Fruit fly (Drosophila melanogaster) whole organism, embryonic: ENCODE results near the gene CSN6.

Source experiments
- Ada2b ChIP-seq: fragments of 200-800 bp; sonication (Bioruptor generic); IDR thresholded peaks from 2 replicates; pipeline ENCODE4 v1.3.6; 2022; ENCODE audit warnings: missing biosample characterization, missing genetic modification characterization
- Adf1 ChIP-seq: fragments of 200-800 bp; sonication (Bioruptor generic); IDR thresholded peaks from 2 replicates; pipeline ENCODE4 v1.3.6; 2022; ENCODE audit warnings: missing biosample characterization, missing genetic modification characterization
- CG1024 ChIP-seq: fragments of 200-800 bp; sonication (Bioruptor generic); IDR thresholded peaks from 2 replicates; pipeline ENCODE4 v1.3.6; 2022; ENCODE audit warnings: missing biosample characterization, missing genetic modification characterization
- CG11695 ChIP-seq: fragments of 200-800 bp; sonication (Bioruptor generic); IDR thresholded peaks from 3 replicates; pipeline ENCODE4 v1.3.6; 2022; ENCODE audit warnings: missing biosample characterization, missing genetic modification characterization
- CG14050 ChIP-seq: fragments of 200-800 bp; sonication (Bioruptor generic); IDR thresholded peaks from 3 replicates; pipeline ENCODE4 v1.3.6; 2022; ENCODE audit warnings: missing biosample characterization, missing genetic modification characterization
- CG14667 ChIP-seq: fragments of 200-800 bp; sonication (Bioruptor generic); IDR thresholded peaks from 2 replicates; pipeline ENCODE4 v1.3.6; 2022; ENCODE audit warnings: missing biosample characterization, missing genetic modification characterization
- CG1603 ChIP-seq: fragments of 200-800 bp; sonication (Bioruptor generic); optimal IDR thresholded peaks from 2 replicates; lab custom pipeline; 2019; ENCODE audit warnings: missing biosample characterization, mild to moderate bottlenecking, missing genetic modification characterization, moderate library complexity
- CG16815 ChIP-seq: fragments of 200-800 bp; sonication (Bioruptor generic); optimal IDR thresholded peaks from 3 replicates; lab custom pipeline; 2017; ENCODE audit warnings: missing biosample characterization, mild to moderate bottlenecking, missing genetic modification characterization
- CG17612 ChIP-seq: fragments of 200-800 bp; sonication (Bioruptor generic); IDR thresholded peaks from 2 replicates; pipeline ENCODE4 v1.3.6; 2022; ENCODE audit warnings: missing biosample characterization, missing genetic modification characterization
- CG18011 ChIP-seq: fragments of 200-800 bp; sonication (Bioruptor generic); optimal IDR thresholded peaks from 2 replicates; lab custom pipeline; 2017; ENCODE audit warnings: missing biosample characterization, missing genetic modification characterization, mild to moderate bottlenecking, moderate library complexity, missing genotype
- CG2129 ChIP-seq: fragments of 200-800 bp; sonication (Bioruptor generic); IDR thresholded peaks from 2 replicates; pipeline ENCODE4 v1.3.6; 2022; ENCODE audit warnings: missing biosample characterization, missing genetic modification characterization; ENCODE audit not compliant: partially characterized antibody
- CG3995 ChIP-seq: fragments of 200-800 bp; sonication (Bioruptor generic); optimal IDR thresholded peaks from 3 replicates; lab custom pipeline; 2016; ENCODE audit warnings: missing biosample characterization, missing genetic modification characterization
- CG4282 ChIP-seq: fragments of 200-800 bp; sonication (Bioruptor generic); optimal IDR thresholded peaks from 2 replicates; lab custom pipeline; 2016; ENCODE audit warnings: missing biosample characterization, missing genetic modification characterization
- CG4707 ChIP-seq: fragments of 200-800 bp; sonication (Bioruptor generic); optimal IDR thresholded peaks from 2 replicates; lab custom pipeline; 2018; ENCODE audit warnings: missing biosample characterization, mild to moderate bottlenecking, missing genetic modification characterization, moderate library complexity
- CG6175 ChIP-seq: fragments of 200-800 bp; sonication (Bioruptor generic); IDR thresholded peaks from 3 replicates; pipeline ENCODE4 v1.3.6; 2022; ENCODE audit warnings: missing biosample characterization, missing genetic modification characterization
- CG8290 ChIP-seq, 3 experiments: fragments of 200-800 bp; sonication (Bioruptor generic); optimal IDR thresholded peaks; 2 replicates each; lab custom pipeline; 2016 to 2019; ENCODE audit warnings: missing biosample characterization in 3 of 3, missing genetic modification characterization in 3 of 3, mild to moderate bottlenecking in 2 of 3, moderate library complexity in 1 of 3
- Camta ChIP-seq: fragments of 200-800 bp; sonication (Bioruptor generic); optimal IDR thresholded peaks from 2 replicates; lab custom pipeline; 2016; ENCODE audit warnings: missing biosample characterization, missing genetic modification characterization
- Dad ChIP-seq: fragments of 200-800 bp; sonication (Bioruptor generic); optimal IDR thresholded peaks from 3 replicates; lab custom pipeline; 2016; ENCODE audit warnings: missing biosample characterization, missing genetic modification characterization
- Dip3 ChIP-seq: fragments of 200-800 bp; sonication (Bioruptor generic); optimal IDR thresholded peaks from 3 replicates; lab custom pipeline; 2016; ENCODE audit warnings: missing biosample characterization, missing genetic modification characterization
- Fer1 ChIP-seq: fragments of 200-800 bp; sonication (Bioruptor generic); optimal IDR thresholded peaks from 2 replicates; lab custom pipeline; 2017; ENCODE audit warnings: missing biosample characterization, mild to moderate bottlenecking, missing genetic modification characterization
- HLH54F ChIP-seq: fragments of 200-800 bp; sonication (Bioruptor generic); optimal IDR thresholded peaks from 3 replicates; lab custom pipeline; 2016; ENCODE audit warnings: missing biosample characterization, missing genetic modification characterization
- Hand ChIP-seq: fragments of 200-800 bp; sonication (Bioruptor generic); optimal IDR thresholded peaks from 2 replicates; lab custom pipeline; 2017; ENCODE audit warnings: mild to moderate bottlenecking, missing biosample characterization, missing genetic modification reagents, missing genetic modification characterization
- HmgD ChIP-seq: fragments of 200-800 bp; sonication (Bioruptor generic); optimal IDR thresholded peaks from 3 replicates; lab custom pipeline; 2016; ENCODE audit warnings: missing biosample characterization, missing genetic modification characterization
- HmgZ ChIP-seq: fragments of 200-800 bp; sonication (Bioruptor generic); optimal IDR thresholded peaks from 2 replicates; lab custom pipeline; 2018; ENCODE audit warnings: missing biosample characterization, mild to moderate bottlenecking, missing genetic modification characterization
- Kr ChIP-seq: fragments of 200-800 bp; sonication (Bioruptor generic); optimal IDR thresholded peaks from 2 replicates; lab custom pipeline; 2017; ENCODE audit warnings: missing biosample characterization, mild to moderate bottlenecking, missing genetic modification characterization
- NfI ChIP-seq: fragments of 200-800 bp; sonication (Bioruptor generic); optimal IDR thresholded peaks from 3 replicates; lab custom pipeline; 2018; ENCODE audit warnings: missing biosample characterization, mild to moderate bottlenecking, missing genetic modification characterization, moderate library complexity
- Poxn ChIP-seq: fragments of 200-800 bp; sonication (Bioruptor generic); IDR thresholded peaks from 2 replicates; pipeline ENCODE4 v1.3.6; 2022; ENCODE audit warnings: missing biosample characterization, missing genetic modification characterization
- Xrp1 ChIP-seq: fragments of 200-800 bp; sonication (Bioruptor generic); IDR thresholded peaks from 2 replicates; pipeline ENCODE4 v1.3.6; 2022; ENCODE audit warnings: missing biosample characterization, missing genetic modification characterization
- cad ChIP-seq: fragments of >200 bp; optimal IDR thresholded peaks from 2 replicates; lab custom pipeline; 2017; ENCODE audit warnings: missing biosample characterization, missing genetic modification characterization
- cas ChIP-seq: fragments of 200-800 bp; sonication (Bioruptor generic); IDR thresholded peaks from 2 replicates; pipeline ENCODE4 v1.3.6; 2022; ENCODE audit warnings: missing biosample characterization, missing genetic modification characterization
- chn ChIP-seq: fragments of 200-800 bp; sonication (Bioruptor generic); optimal IDR thresholded peaks from 2 replicates; lab custom pipeline; 2016; ENCODE audit warnings: missing biosample characterization, missing genetic modification characterization
- dati ChIP-seq: fragments of 200-800 bp; sonication (Bioruptor generic); IDR thresholded peaks from 2 replicates; pipeline ENCODE4 v1.3.6; 2022; ENCODE audit warnings: missing biosample characterization, missing genetic modification characterization
- disco-r ChIP-seq: fragments of 200-800 bp; sonication (Bioruptor generic); optimal IDR thresholded peaks from 2 replicates; lab custom pipeline; 2016; ENCODE audit warnings: missing biosample characterization, missing genetic modification characterization
- esg ChIP-seq: fragments of 200-800 bp; sonication (Bioruptor generic); conservative IDR thresholded peaks from 2 replicates; pipeline ENCODE4 v1.3.6; 2022; ENCODE audit warnings: missing biosample characterization, missing genetic modification characterization
- eve ChIP-seq, 2 experiments: fragments of >200 bp; optimal IDR thresholded peaks; 2 replicates each; lab custom pipeline; 2017; ENCODE audit warnings: missing biosample characterization in 2 of 2, missing genetic modification characterization in 2 of 2
- exex ChIP-seq: fragments of 200-800 bp; sonication (Bioruptor generic); optimal IDR thresholded peaks from 4 replicates; lab custom pipeline; 2018; ENCODE audit warnings: missing biosample characterization, mild to moderate bottlenecking, missing genetic modification characterization, moderate library complexity
- gce ChIP-seq: fragments of 200-800 bp; sonication (Bioruptor generic); IDR thresholded peaks from 3 replicates; pipeline ENCODE4 v1.3.6; 2022; ENCODE audit warnings: missing biosample characterization, missing genetic modification characterization
- grn ChIP-seq: fragments of 200-800 bp; sonication (Bioruptor generic); optimal IDR thresholded peaks from 3 replicates; lab custom pipeline; 2017; ENCODE audit warnings: missing biosample characterization, missing genetic modification characterization
- gsb-n ChIP-seq: fragments of 200-800 bp; sonication (Bioruptor generic); optimal IDR thresholded peaks from 3 replicates; lab custom pipeline; 2018; ENCODE audit warnings: missing biosample characterization, mild to moderate bottlenecking, missing genetic modification characterization
- hth ChIP-seq: fragments of >200 bp; optimal IDR thresholded peaks from 2 replicates; lab custom pipeline; 2017; ENCODE audit warnings: inconsistent platforms
- jing ChIP-seq: fragments of 200-800 bp; sonication (Bioruptor generic); optimal IDR thresholded peaks from 2 replicates; lab custom pipeline; 2018; ENCODE audit warnings: missing biosample characterization, mild to moderate bottlenecking, missing genetic modification characterization
- kni ChIP-seq: fragments of 200-800 bp; sonication (Bioruptor generic); optimal IDR thresholded peaks from 3 replicates; lab custom pipeline; 2017; ENCODE audit warnings: mild to moderate bottlenecking, missing biosample characterization, missing genetic modification reagents, missing genetic modification characterization
- luna ChIP-seq: fragments of 200-800 bp; sonication (Bioruptor generic); optimal IDR thresholded peaks from 2 replicates; lab custom pipeline; 2016; ENCODE audit warnings: missing biosample characterization, missing genetic modification characterization
- oc ChIP-seq: fragments of 200-800 bp; sonication (Bioruptor generic); optimal IDR thresholded peaks from 2 replicates; lab custom pipeline; 2018; ENCODE audit warnings: missing biosample characterization, mild to moderate bottlenecking, missing genetic modification characterization, moderate library complexity
- pros ChIP-seq: fragments of 200-800 bp; sonication (Bioruptor generic); optimal IDR thresholded peaks from 3 replicates; lab custom pipeline; 2019; ENCODE audit warnings: missing biosample characterization, mild to moderate bottlenecking, missing genetic modification characterization, moderate library complexity
- sens ChIP-seq: fragments of 200-800 bp; sonication (Bioruptor generic); peaks from one replicate; lab custom pipeline; 2016; ENCODE audit warnings: missing biosample characterization, missing genetic modification characterization
- sqz ChIP-seq: fragments of 200-800 bp; sonication (Bioruptor generic); optimal IDR thresholded peaks from 3 replicates; lab custom pipeline; 2018; ENCODE audit warnings: missing biosample characterization, mild to moderate bottlenecking, missing genetic modification characterization
- tin ChIP-seq: fragments of 200-800 bp; sonication (Bioruptor generic); optimal IDR thresholded peaks from 3 replicates; lab custom pipeline; 2016; ENCODE audit warnings: missing biosample characterization, missing genetic modification characterization
- tll ChIP-seq, 2 experiments: fragments of 200-800 bp in 1 of 2; fragments of >200 bp in 1 of 2; sonication (Bioruptor generic) in 1 of 2; optimal IDR thresholded peaks; 2 replicates each; lab custom pipeline; 2017 to 2019; ENCODE audit warnings: missing biosample characterization in 2 of 2, missing genetic modification characterization in 2 of 2, mild to moderate bottlenecking in 1 of 2, moderate library complexity in 1 of 2
- trh ChIP-seq: fragments of 200-800 bp; sonication (Bioruptor generic); optimal IDR thresholded peaks from 2 replicates; lab custom pipeline; 2016; ENCODE audit warnings: missing biosample characterization, missing genetic modification characterization
- unpg ChIP-seq: fragments of 200-800 bp; sonication (Bioruptor generic); optimal IDR thresholded peaks from 3 replicates; lab custom pipeline; 2018; ENCODE audit warnings: missing biosample characterization, mild to moderate bottlenecking, missing genetic modification characterization, moderate library complexity

Gene CSN6

dm6 chr3R:22597344-22597954, 16.9 kb downstream of the CSN6 start (continued):
- no peak for TF ChIP-seq Hand (GFP tag; lab: Kevin White, UChicago)
- TF ChIP-seq NfI (GFP tag; lab: Kevin White, UChicago), result peak; percentile 66
- TF ChIP-seq CG4282 (GFP tag; lab: Kevin White, UChicago), result no peak
- TF ChIP-seq gce, result peak; percentile 82; the same call in 2 of the 3 replicates
- TF ChIP-seq tin (GFP tag; lab: Kevin White, UChicago), result peak; percentile 75
- no peak for TF ChIP-seq exex (tag; lab: Kevin White, UChicago)
- peak; percentile 88 for TF ChIP-seq Xrp1 (GFP tag; lab: Robert Waterston, UW)
- TF ChIP-seq CG14050 (GFP tag; lab: Robert Waterston, UW), result peak; percentile 57; the same call in 2 of the 3 replicates
- peak; percentile 67 for TF ChIP-seq CG1024 (GFP tag; lab: Robert Waterston, UW)
- no peak for TF ChIP-seq CG17612
- peak; percentile 86 for TF ChIP-seq oc (tag; lab: Kevin White, UChicago)
- no peak for TF ChIP-seq cad
- no peak for TF ChIP-seq CG2129 (GFP tag; lab: Robert Waterston, UW)
- no peak for TF ChIP-seq disco-r (GFP tag; lab: Kevin White, UChicago)
- TF ChIP-seq CG14667 (GFP tag; lab: Robert Waterston, UW), result peak; percentile 77
- no peak for TF ChIP-seq kni
- TF ChIP-seq jing (GFP tag; lab: Kevin White, UChicago), result no peak
- TF ChIP-seq eve (GFP tag; optimal IDR thresholded peaks at IDR 0.05; lab: Kevin White, UChicago), result no peak
- TF ChIP-seq sqz (GFP tag; lab: Kevin White, UChicago), result no peak
- TF ChIP-seq chn (GFP tag; lab: Kevin White, UChicago), result peak; percentile 41
- TF ChIP-seq CG8290 (GFP tag; optimal IDR thresholded peaks at IDR 0.05; lab: Kevin White, UChicago), result no peak
- TF ChIP-seq CG8290 (tag; optimal IDR thresholded peaks at IDR 0.05; lab: Kevin White, UChicago), result no peak
- TF ChIP-seq luna, result no peak
- TF ChIP-seq Poxn, result no peak
- TF ChIP-seq CG1603 (tag; lab: Kevin White, UChicago), result no peak
- no peak for TF ChIP-seq trh (GFP tag; lab: Kevin White, UChicago)
- no peak for TF ChIP-seq CG16815 (GFP tag; lab: Kevin White, UChicago)
- TF ChIP-seq CG4707, result peak; percentile 71
- TF ChIP-seq hth (lab: Kevin White, UChicago), result no peak
- peak; percentile 70 for TF ChIP-seq esg (GFP tag; lab: Robert Waterston, UW)
- TF ChIP-seq HmgZ, result no peak
- peak; percentile 79 for TF ChIP-seq Ada2b (GFP tag; lab: Robert Waterston, UW)
- TF ChIP-seq HLH54F, result peak; percentile 15
- TF ChIP-seq unpg (GFP tag; lab: Kevin White, UChicago), result no peak
- TF ChIP-seq dati (GFP tag; lab: Robert Waterston, UW), result peak; percentile 54; the same call in 1 of the 2 replicates
- TF ChIP-seq CG11695, result peak; percentile 68
- TF ChIP-seq gsb-n (tag; lab: Kevin White, UChicago), result no peak
- no peak for TF ChIP-seq CG3995 (GFP tag; lab: Kevin White, UChicago)
- no peak for TF ChIP-seq Dip3 (GFP tag; lab: Kevin White, UChicago)
- TF ChIP-seq pros (GFP tag; lab: Kevin White, UChicago), result no peak
- TF ChIP-seq sens (GFP tag; lab: Kevin White, UChicago), result peak; percentile 97
- no peak for TF ChIP-seq Adf1 (GFP tag; lab: Robert Waterston, UW)
- no peak for TF ChIP-seq HmgD (GFP tag; lab: Kevin White, UChicago)
- TF ChIP-seq CG18011 (GFP tag; lab: Kevin White, UChicago), result no peak
- TF ChIP-seq CG6175, result no peak
- no peak for TF ChIP-seq cas (GFP tag; lab: Robert Waterston, UW)
- TF ChIP-seq Camta (GFP tag; lab: Kevin White, UChicago), result peak; percentile 67
- no peak for TF ChIP-seq Dad
- no peak for TF ChIP-seq grn
- TF ChIP-seq Fer1 (GFP tag; lab: Kevin White, UChicago), result peak; percentile 46
- TF ChIP-seq tll (GFP tag; optimal IDR thresholded peaks at IDR 0.05; lab: Kevin White, UChicago), result no peak
- no peak for TF ChIP-seq Kr (GFP tag; lab: Kevin White, UChicago)
